Worm (Caenorhabditis elegans): ENCODE results near the gene F52E1.3.

F52E1.3 gene

ce11 chrV:8379206-8379605 lies 15.4 kb upstream of the F52E1.3 start, which contains the start of gene F52E1.5:
Gene F52E1.5 (plus strand): TSS chrV:8379506.
- no peak for TF ChIP-seq ceh-18 (tag; optimal IDR thresholded peaks at IDR 0.05)
- TF ChIP-seq hlh-30 (tag; optimal IDR thresholded peaks at IDR 0.05; ENCODE audit: insufficient read depth), result no peak
- no peak for TF ChIP-seq pag-3 (tag; optimal IDR thresholded peaks at IDR 0.05; ENCODE audit: borderline replicate concordance)
- no peak for TF ChIP-seq pat-9 (tag; optimal IDR thresholded peaks at IDR 0.05)
- TF ChIP-seq pha-2 (tag; optimal IDR thresholded peaks at IDR 0.05), result no peak
- TF ChIP-seq lin-11 (tag; optimal IDR thresholded peaks at IDR 0.05), result no peak
- TF ChIP-seq C08G9.2 (tag; optimal IDR thresholded peaks at IDR 0.05), result no peak
- no peak for TF ChIP-seq nhr-232 (tag; optimal IDR thresholded peaks at IDR 0.05)
- TF ChIP-seq C38D4.7 (GFP tag; optimal IDR thresholded peaks at IDR 0.05), result no peak
- TF ChIP-seq fkh-6 (tag; optimal IDR thresholded peaks at IDR 0.05), result no peak
- TF ChIP-seq hlh-6 (tag; optimal IDR thresholded peaks at IDR 0.05), result no peak
- TF ChIP-seq ama-1 (optimal IDR thresholded peaks at IDR 0.05), result no peak
- no peak for TF ChIP-seq ttx-3 (tag; optimal IDR thresholded peaks at IDR 0.05)
- TF ChIP-seq npax-4 (tag; optimal IDR thresholded peaks at IDR 0.05), result no peak
- no peak for TF ChIP-seq lim-6 (tag; optimal IDR thresholded peaks at IDR 0.05)
- no peak for TF ChIP-seq ceh-6 (GFP tag; optimal IDR thresholded peaks at IDR 0.05)
- no peak for TF ChIP-seq nfya-1 (tag; optimal IDR thresholded peaks at IDR 0.05)
- TF ChIP-seq zip-5 (tag; optimal IDR thresholded peaks at IDR 0.05), result no peak

DNA sequence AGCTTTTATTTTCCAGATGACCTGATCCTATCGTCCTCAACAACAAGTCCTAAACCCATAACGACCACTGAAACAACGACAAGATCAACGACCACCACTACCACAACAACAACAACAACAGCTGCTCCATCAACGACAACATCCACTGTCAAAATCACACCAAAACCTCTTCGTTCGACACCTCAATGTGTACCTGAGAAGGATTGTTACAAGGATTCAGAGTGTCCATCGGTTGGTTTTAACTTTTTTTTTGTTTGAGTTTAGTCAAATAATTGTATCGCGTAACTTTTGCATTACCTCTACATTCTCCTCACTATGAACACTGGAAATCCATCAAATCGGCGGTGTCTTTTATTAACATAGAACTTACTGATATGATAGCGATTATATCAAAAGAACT lies 14.5 kb upstream of the F52E1.3 start:
- TF ChIP-seq ceh-24 (tag; optimal IDR thresholded peaks at IDR 0.05) (no peak), ceh-6 (GFP tag; optimal IDR thresholded peaks at IDR 0.05) (no peak), madf-2 (tag; optimal IDR thresholded peaks at IDR 0.05) (no peak), ceh-48 (tag; optimal IDR thresholded peaks at IDR 0.05) (no peak), ceh-34 (tag; optimal IDR thresholded peaks at IDR 0.05) (no peak), che-1 (tag; optimal IDR thresholded peaks at IDR 0.05) (no peak), pqm-1 (tag; optimal IDR thresholded peaks at IDR 0.05) (no peak), nfya-1 (tag; optimal IDR thresholded peaks at IDR 0.05) (no peak)

- peak; percentile 29 for TF ChIP-seq elt-2 (tag; optimal IDR thresholded peaks at IDR 0.05)
- no peak for TF ChIP-seq ttx-3 (tag; optimal IDR thresholded peaks at IDR 0.05)
These were observed 10.9 kb upstream of the F52E1.3 start, which contains the start of gene F52E1.14 for ce11 chrV:8383716-8384115. Gene F52E1.14 (plus strand): TSS chrV:8383922.

DNA sequence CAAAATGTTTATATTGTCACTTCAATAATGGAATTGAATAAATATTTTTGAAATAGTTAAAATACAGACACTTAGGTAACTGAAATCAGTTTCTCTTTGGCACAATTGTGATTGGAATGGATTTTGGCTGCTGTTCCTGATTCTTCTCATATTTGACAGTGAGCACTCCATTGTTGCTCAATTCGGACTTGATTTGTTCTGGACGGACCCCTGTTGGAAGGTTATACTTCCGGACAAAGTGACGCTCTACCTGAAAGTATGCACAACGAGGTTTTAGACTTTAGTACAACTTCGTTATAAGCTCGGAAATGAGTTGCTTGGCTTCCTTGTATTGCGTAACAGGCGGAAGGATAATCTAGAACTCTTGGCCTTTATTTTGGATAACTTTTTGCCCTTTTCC lies 9.8 kb upstream of the F52E1.3 start:
- TF ChIP-seq mec-3 (tag; optimal IDR thresholded peaks at IDR 0.05; ENCODE audit: borderline replicate concordance), result no peak
- TF ChIP-seq nhr-232 (tag; optimal IDR thresholded peaks at IDR 0.05), result no peak
- no peak for TF ChIP-seq hlh-13 (GFP tag; optimal IDR thresholded peaks at IDR 0.05)
- TF ChIP-seq eyg-1 (tag; optimal IDR thresholded peaks at IDR 0.05), result no peak
- TF ChIP-seq sdc-2 (tag; optimal IDR thresholded peaks at IDR 0.05), result no peak
- no peak for TF ChIP-seq hlh-8 (tag; optimal IDR thresholded peaks at IDR 0.05)
- no peak for TF ChIP-seq tbx-7 (tag; optimal IDR thresholded peaks at IDR 0.05)
- TF ChIP-seq F13H6.1 (tag; optimal IDR thresholded peaks at IDR 0.05), result no peak
- TF ChIP-seq dve-1 (tag; optimal IDR thresholded peaks at IDR 0.05), result no peak
- no peak for TF ChIP-seq che-1 (tag; optimal IDR thresholded peaks at IDR 0.05)
- no peak for TF ChIP-seq pha-4 (tag; optimal IDR thresholded peaks at IDR 0.05)
- no peak for TF ChIP-seq hlh-6 (tag; optimal IDR thresholded peaks at IDR 0.05)
- no peak for TF ChIP-seq elt-4 (tag; optimal IDR thresholded peaks at IDR 0.05)
- no peak for TF ChIP-seq gmeb-2 (tag; optimal IDR thresholded peaks at IDR 0.05)
- no peak for TF ChIP-seq C38D4.7 (GFP tag; optimal IDR thresholded peaks at IDR 0.05)
- TF ChIP-seq unc-86 (tag; optimal IDR thresholded peaks at IDR 0.05), result no peak
- no peak for TF ChIP-seq ceh-9 (tag; optimal IDR thresholded peaks at IDR 0.05)
- TF ChIP-seq sox-2 (GFP tag; IDR thresholded peaks at IDR 0.05), result no peak
